Fruit fly (Drosophila melanogaster) whole organism, embryonic: Measurements from ENCODE around the gene CG45099.

ENCODE experiments used
- Atf6 ChIP-seq: fragments of 200-800 bp; sonication (Bioruptor generic); IDR thresholded peaks from 2 replicates; pipeline ENCODE4 v1.3.6; 2022; ENCODE audit warnings: missing biosample characterization, missing genetic modification characterization
- BEAF-32 ChIP-seq: fragments of 200-800 bp; sonication (Bioruptor generic); optimal IDR thresholded peaks from 3 replicates; lab custom pipeline; 2017; ENCODE audit warnings: missing biosample characterization, missing genetic modification characterization, mild to moderate bottlenecking, moderate library complexity, missing genetic modification reagents
- Blimp-1 ChIP-seq: fragments of 200-800 bp; sonication (Bioruptor generic); optimal IDR thresholded peaks from 3 replicates; lab custom pipeline; 2018; ENCODE audit warnings: missing biosample characterization, missing genetic modification characterization, mild to moderate bottlenecking, moderate library complexity, missing genetic modification reagents
- CG10147 ChIP-seq: fragments of 200-800 bp; sonication (Bioruptor generic); optimal IDR thresholded peaks from 2 replicates; lab custom pipeline; 2019; ENCODE audit warnings: missing biosample characterization, mild to moderate bottlenecking, missing genetic modification characterization, moderate library complexity
- CG11093 ChIP-seq: fragments of 200-800 bp; sonication (Bioruptor generic); IDR thresholded peaks from 3 replicates; pipeline ENCODE4 v1.3.6; 2022; ENCODE audit warnings: missing biosample characterization, missing genetic modification characterization
- CG12104 ChIP-seq: fragments of 200-800 bp; sonication (Bioruptor generic); optimal IDR thresholded peaks from 3 replicates; lab custom pipeline; 2016; ENCODE audit warnings: missing biosample characterization, missing genetic modification characterization
- CG12744 ChIP-seq: fragments of 200-800 bp; sonication (Bioruptor generic); optimal IDR thresholded peaks from 2 replicates; lab custom pipeline; 2016; ENCODE audit warnings: missing biosample characterization, missing genetic modification characterization
- CG14441 ChIP-seq: fragments of 200-800 bp; sonication (Bioruptor generic); IDR thresholded peaks from 2 replicates; pipeline ENCODE4 v1.3.6; 2022; ENCODE audit warnings: missing biosample characterization, missing genetic modification characterization
- CG14860 ChIP-seq: fragments of 200-800 bp; sonication (Bioruptor generic); IDR thresholded peaks from 3 replicates; pipeline ENCODE4 v1.3.6; 2022; ENCODE audit warnings: missing biosample characterization, missing genetic modification characterization; ENCODE audit not compliant: partially characterized antibody
- CG1647 ChIP-seq: fragments of 200-800 bp; sonication (Bioruptor generic); optimal IDR thresholded peaks from 3 replicates; lab custom pipeline; 2016; ENCODE audit warnings: missing biosample characterization, missing genetic modification characterization
- CG2116 ChIP-seq: fragments of 200-800 bp; sonication (Bioruptor generic); optimal IDR thresholded peaks from 3 replicates; lab custom pipeline; 2018; ENCODE audit warnings: missing biosample characterization, mild to moderate bottlenecking, missing genetic modification characterization
- CG2199 ChIP-seq: fragments of 200-800 bp; sonication (Bioruptor generic); IDR thresholded peaks from 3 replicates; pipeline ENCODE4 v1.3.6; 2022; ENCODE audit warnings: missing biosample characterization, missing genetic modification characterization
- CG31224 ChIP-seq: fragments of 200-800 bp; sonication (Bioruptor generic); IDR thresholded peaks from 2 replicates; pipeline ENCODE4 v1.3.6; 2022; ENCODE audit warnings: missing biosample characterization, missing genetic modification characterization
- CG31365 ChIP-seq: fragments of 200-800 bp; sonication (Bioruptor generic); optimal IDR thresholded peaks from 2 replicates; lab custom pipeline; 2018; ENCODE audit warnings: missing biosample characterization, mild to moderate bottlenecking, missing genetic modification characterization
- CG32532 ChIP-seq: fragments of 200-800 bp; sonication (Bioruptor generic); IDR thresholded peaks from 2 replicates; pipeline ENCODE4 v1.3.6; 2022; ENCODE audit warnings: missing biosample characterization, missing genetic modification characterization
- CG42726 ChIP-seq: fragments of 200-800 bp; sonication (Bioruptor generic); IDR thresholded peaks from 2 replicates; pipeline ENCODE4 v1.3.6; 2022; ENCODE audit warnings: missing biosample characterization, missing genetic modification characterization; ENCODE audit not compliant: partially characterized antibody
- CG9876 ChIP-seq: fragments of 200-800 bp; sonication (Bioruptor generic); optimal IDR thresholded peaks from 2 replicates; lab custom pipeline; 2016; ENCODE audit warnings: missing biosample characterization, missing genetic modification characterization
- CHES-1-like ChIP-seq: fragments of 200-800 bp; sonication (Bioruptor generic); optimal IDR thresholded peaks from 2 replicates; lab custom pipeline; 2016; ENCODE audit warnings: missing biosample characterization, missing genetic modification characterization
- D19A ChIP-seq: fragments of 200-800 bp; optimal IDR thresholded peaks from 3 replicates; lab custom pipeline; 2019; ENCODE audit warnings: missing biosample characterization, mild to moderate bottlenecking, missing genetic modification characterization, moderate library complexity
- D19B ChIP-seq: fragments of 200-800 bp; sonication (Bioruptor generic); optimal IDR thresholded peaks from 2 replicates; lab custom pipeline; 2017; ENCODE audit warnings: missing biosample characterization, mild to moderate bottlenecking, missing genetic modification characterization
- Dll ChIP-seq: fragments of 200-800 bp; sonication (Bioruptor generic); IDR thresholded peaks from 4 replicates; pipeline ENCODE4 v1.3.6; 2022; ENCODE audit warnings: missing biosample characterization, missing genetic modification characterization; ENCODE audit not compliant: partially characterized antibody
- E2f2 ChIP-seq: fragments of 200-800 bp; sonication (Bioruptor generic); IDR thresholded peaks from 2 replicates; pipeline ENCODE4 v1.3.6; 2022; ENCODE audit warnings: missing biosample characterization, missing genetic modification characterization
- Ets65A ChIP-seq: fragments of 200-800 bp; sonication (Bioruptor generic); peaks from one replicate; lab custom pipeline; 2016; ENCODE audit warnings: missing biosample characterization, missing genetic modification characterization
- Fer1 ChIP-seq: fragments of 200-800 bp; sonication (Bioruptor generic); optimal IDR thresholded peaks from 2 replicates; lab custom pipeline; 2017; ENCODE audit warnings: missing biosample characterization, mild to moderate bottlenecking, missing genetic modification characterization
- Hmr ChIP-seq: fragments of 200-800 bp; sonication (Bioruptor generic); optimal IDR thresholded peaks from 3 replicates; lab custom pipeline; 2017; ENCODE audit warnings: mild to moderate bottlenecking, missing biosample characterization, missing genetic modification reagents, missing genetic modification characterization
- MESR4 ChIP-seq: fragments of 200-800 bp; sonication (Bioruptor generic); optimal IDR thresholded peaks from 2 replicates; lab custom pipeline; 2018; ENCODE audit warnings: missing biosample characterization, mild to moderate bottlenecking, missing genetic modification characterization, moderate library complexity
- Myb ChIP-seq: fragments of 200-800 bp; sonication (Bioruptor generic); optimal IDR thresholded peaks from 2 replicates; lab custom pipeline; 2016; ENCODE audit warnings: missing biosample characterization, missing genetic modification characterization
- Nf-YC ChIP-seq: fragments of 200-800 bp; optimal IDR thresholded peaks from 3 replicates; lab custom pipeline; 2019; ENCODE audit warnings: missing biosample characterization, mild to moderate bottlenecking, missing genetic modification characterization, moderate library complexity
- Oli ChIP-seq: fragments of 200-800 bp; sonication (Bioruptor generic); optimal IDR thresholded peaks from 2 replicates; lab custom pipeline; 2018; ENCODE audit warnings: missing biosample characterization, mild to moderate bottlenecking, missing genetic modification characterization, moderate library complexity
- Optix ChIP-seq: fragments of 200-800 bp; sonication (Bioruptor generic); IDR thresholded peaks from 3 replicates; pipeline ENCODE4 v1.3.6; 2022; ENCODE audit warnings: missing biosample characterization, missing genetic modification characterization
- Scr ChIP-seq: fragments of 200-800 bp; sonication (Bioruptor generic); IDR thresholded peaks from 2 replicates; pipeline ENCODE4 v1.3.6; 2022; ENCODE audit warnings: missing biosample characterization, missing genetic modification characterization; ENCODE audit not compliant: partially characterized antibody
- amos ChIP-seq: fragments of 200-800 bp; sonication (Bioruptor generic); IDR thresholded peaks from 2 replicates; pipeline ENCODE4 v1.3.6; 2022; ENCODE audit warnings: missing biosample characterization, missing genetic modification characterization; ENCODE audit not compliant: partially characterized antibody
- bbx ChIP-seq: fragments of 200-800 bp; sonication (Bioruptor generic); IDR thresholded peaks from 2 replicates; pipeline ENCODE4 v1.3.6; 2022; ENCODE audit warnings: missing biosample characterization, missing genetic modification characterization; ENCODE audit not compliant: partially characterized antibody
- caup ChIP-seq: fragments of 200-800 bp; sonication (Bioruptor generic); optimal IDR thresholded peaks from 3 replicates; lab custom pipeline; 2017; ENCODE audit warnings: missing biosample characterization, mild to moderate bottlenecking, missing genetic modification characterization, moderate library complexity; ENCODE audit not compliant: severe bottlenecking
- corto ChIP-seq: fragments of 200-800 bp; sonication (Bioruptor generic); optimal IDR thresholded peaks from 2 replicates; lab custom pipeline; 2016; ENCODE audit warnings: missing biosample characterization, mild to moderate bottlenecking, missing genetic modification characterization, moderate library complexity
- dmrt11E ChIP-seq: fragments of 200-800 bp; sonication (Bioruptor generic); optimal IDR thresholded peaks from 3 replicates; lab custom pipeline; 2018; ENCODE audit warnings: missing biosample characterization, mild to moderate bottlenecking, missing genetic modification characterization, moderate library complexity
- dpn ChIP-seq, 2 experiments: fragments of 200-800 bp; sonication (Bioruptor generic); optimal IDR thresholded peaks; 3 replicates each; lab custom pipeline; 2016; ENCODE audit warnings: missing biosample characterization in 2 of 2, missing genetic modification characterization in 2 of 2
- exex ChIP-seq: fragments of 200-800 bp; sonication (Bioruptor generic); optimal IDR thresholded peaks from 4 replicates; lab custom pipeline; 2018; ENCODE audit warnings: missing biosample characterization, mild to moderate bottlenecking, missing genetic modification characterization, moderate library complexity
- insv ChIP-seq, 2 experiments: fragments of 200-800 bp; sonication (Bioruptor generic); optimal IDR thresholded peaks; 3 replicates each; lab custom pipeline; 2016 to 2018; ENCODE audit warnings: missing biosample characterization in 2 of 2, missing genetic modification characterization in 2 of 2
- klu ChIP-seq: fragments of 200-800 bp; sonication (Bioruptor generic); IDR thresholded peaks from 2 replicates; pipeline ENCODE4 v1.3.6; 2022; ENCODE audit warnings: missing biosample characterization, missing genetic modification characterization
- run ChIP-seq: fragments of 200-800 bp; sonication (Bioruptor generic); optimal IDR thresholded peaks from 3 replicates; lab custom pipeline; 2018; ENCODE audit warnings: missing biosample characterization, mild to moderate bottlenecking, missing genetic modification characterization
- sc ChIP-seq, 3 experiments: fragments of >200 bp in 2 of 3; fragments of 200-800 bp in 1 of 3; sonication (Bioruptor generic) in 1 of 3; optimal IDR thresholded peaks; 2 replicates in 2 of 3; 3 replicates in 1 of 3; lab custom pipeline; 2017; ENCODE audit warnings: mild to moderate bottlenecking in 1 of 3, missing biosample characterization in 1 of 3, missing genetic modification characterization in 1 of 3, missing genetic modification reagents in 1 of 3
- schlank ChIP-seq: fragments of 200-800 bp; sonication (Bioruptor generic); optimal IDR thresholded peaks from 2 replicates; lab custom pipeline; 2018; ENCODE audit warnings: missing biosample characterization, mild to moderate bottlenecking, missing genetic modification characterization
- scrt ChIP-seq: fragments of 200-800 bp; sonication (Bioruptor generic); optimal IDR thresholded peaks from 2 replicates; lab custom pipeline; 2018; ENCODE audit warnings: missing biosample characterization, mild to moderate bottlenecking, missing genetic modification characterization, moderate library complexity
- slbo ChIP-seq: fragments of 200-800 bp; sonication (Bioruptor generic); IDR thresholded peaks from 2 replicates; pipeline ENCODE4 v1.3.6; 2022; ENCODE audit warnings: missing biosample characterization, missing genetic modification characterization
- vnd ChIP-seq: fragments of 200-800 bp; sonication (Bioruptor generic); IDR thresholded peaks from 3 replicates; pipeline ENCODE4 v1.3.6; 2022; ENCODE audit warnings: missing biosample characterization, missing genetic modification characterization; ENCODE audit not compliant: partially characterized antibody
- wdn ChIP-seq: fragments of 200-800 bp; sonication (Bioruptor generic); IDR thresholded peaks from 2 replicates; pipeline ENCODE4 v1.3.6; 2022; ENCODE audit warnings: missing biosample characterization, missing genetic modification characterization
- zfh1 ChIP-seq: fragments of 200-800 bp; sonication (Bioruptor generic); IDR thresholded peaks from 3 replicates; pipeline ENCODE4 v1.3.6; 2022; ENCODE audit warnings: missing biosample characterization, missing genetic modification characterization

CG45099 gene

DNA sequence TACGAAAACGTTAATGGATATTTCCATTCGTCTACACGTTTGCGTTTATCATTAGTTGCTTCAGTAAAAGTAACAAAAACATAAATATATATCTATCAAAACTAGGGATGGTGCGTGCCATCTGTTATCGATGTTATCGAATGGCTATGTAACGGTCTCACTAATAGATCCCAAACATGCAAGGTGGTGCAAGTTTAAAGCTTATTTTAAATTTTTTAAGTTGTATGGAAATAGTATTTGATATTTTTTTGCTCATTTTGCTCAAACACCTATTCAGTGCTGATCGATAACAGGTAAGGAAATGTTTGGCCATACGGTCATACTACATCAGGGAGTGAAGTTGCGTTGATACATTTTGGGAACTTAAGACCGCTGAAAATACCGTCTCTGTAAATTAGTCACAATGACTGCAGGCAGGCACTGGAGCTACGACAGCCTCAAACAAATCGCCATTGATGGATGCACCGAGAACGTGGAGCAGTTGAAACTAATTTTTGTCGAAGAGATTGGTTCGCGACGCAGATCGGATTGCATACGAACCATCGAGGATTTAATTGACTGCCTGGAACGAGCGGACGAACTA is at the start of gene CG45099, which contains the start of the genes CG6015, pit and Fadd:
Gene CG45099 (minus strand): TSS at position 127 of the 583 bp plus-strand sequence.
Gene CG6015 (minus strand): TSS at position 127 of the 583 bp plus-strand sequence.
Gene pit (plus strand): TSS at position 139 of the 583 bp plus-strand sequence.
Gene Fadd (plus strand): TSS at position 296 of the 583 bp plus-strand sequence.
- TF ChIP-seq BEAF-32 (GFP tag; lab: Kevin White, UChicago) (peak; percentile 73), vnd (GFP tag; lab: Robert Waterston, UW) (peak; percentile 51; the same call in 1 of the 3 replicates), CG11093 (GFP tag; lab: Robert Waterston, UW) (no peak), CG12104 (GFP tag; lab: Kevin White, UChicago) (no peak), CG14441 (no peak), CG2116 (GFP tag; lab: Kevin White, UChicago) (peak; percentile 74), scrt (no peak), Dll (GFP tag; lab: Robert Waterston, UW) (peak; percentile 78), CG32532 (GFP tag; lab: Robert Waterston, UW) (no peak), Fer1 (GFP tag; lab: Kevin White, UChicago) (no peak), Hmr (GFP tag; lab: Kevin White, UChicago) (no peak), dpn (GFP tag; optimal IDR thresholded peaks at IDR 0.05; lab: Kevin White, UChicago) (peak in 1 of 2 experiments; percentile 26), slbo (GFP tag; lab: Robert Waterston, UW) (0 out of 2 replicates have a peak, but pooled peaks have one; percentile 4), Nf-YC (tag; lab: Kevin White, UChicago) (no peak), CG9876 (GFP tag; lab: Kevin White, UChicago) (no peak), klu (no peak), insv (GFP tag; optimal IDR thresholded peaks at IDR 0.05; lab: Kevin White, UChicago) (peak in 1 of 2 experiments; percentile 17), Optix (no peak), CG12744 (GFP tag; lab: Kevin White, UChicago) (no peak), dmrt11E (tag; lab: Kevin White, UChicago) (no peak), CG14860 (peak; percentile 65; the same call in 2 of the 3 replicates), schlank (tag; lab: Kevin White, UChicago) (no peak), bbx (GFP tag; lab: Robert Waterston, UW) (peak; percentile 42; the same call in 1 of the 2 replicates), Scr (GFP tag; lab: Robert Waterston, UW) (peak; percentile 71), Atf6 (GFP tag; lab: Robert Waterston, UW) (no peak), exex (no peak), CG31224 (GFP tag; lab: Robert Waterston, UW) (no peak), Myb (GFP tag; lab: Kevin White, UChicago) (peak; percentile 25), CHES-1-like (GFP tag; lab: Kevin White, UChicago) (no peak), zfh1 (GFP tag; lab: Robert Waterston, UW) (no peak), CG31365 (tag; lab: Kevin White, UChicago) (no peak), CG10147 (GFP tag; lab: Kevin White, UChicago) (no peak), Blimp-1 (GFP tag; lab: Kevin White, UChicago) (no peak), CG2199 (GFP tag; lab: Robert Waterston, UW) (no peak; the same call in 2 of the 3 replicates), CG42726 (no peak), Oli (tag; lab: Kevin White, UChicago) (no peak), D19A (tag; lab: Kevin White, UChicago) (no peak), run (tag; lab: Kevin White, UChicago) (no peak), sc (optimal IDR thresholded peaks at IDR 0.05; lab: Kevin White, UChicago) (no peak), sc (GFP tag; optimal IDR thresholded peaks at IDR 0.05; lab: Kevin White, UChicago) (no peak), MESR4 (GFP tag; lab: Kevin White, UChicago) (peak; percentile 34), corto (GFP tag; lab: Kevin White, UChicago) (no peak), caup (GFP tag; lab: Kevin White, UChicago) (no peak), E2f2 (peak; percentile 41; the same call in 1 of the 2 replicates), CG1647 (GFP tag; lab: Kevin White, UChicago) (no peak), D19B (no peak), Ets65A (GFP tag; lab: Kevin White, UChicago) (peak; percentile 22), amos (GFP tag; lab: Robert Waterston, UW) (peak; percentile 59; the same call in 1 of the 2 replicates), wdn (GFP tag; lab: Robert Waterston, UW) (no peak)
